Fruit fly (Drosophila melanogaster) whole organism, embryonic: ENCODE results near the gene net.

ENCODE experiments used
- Abd-B ChIP-seq: fragments of 200-800 bp; sonication (Bioruptor generic); optimal IDR thresholded peaks from 2 replicates; lab custom pipeline; 2018; ENCODE audit warnings: missing biosample characterization, mild to moderate bottlenecking, missing genetic modification characterization, moderate library complexity
- CG10321 ChIP-seq: fragments of 200-800 bp; sonication (Bioruptor generic); IDR thresholded peaks from 2 replicates; pipeline ENCODE4 v1.3.6; 2022; ENCODE audit warnings: missing biosample characterization, missing genetic modification characterization
- CG11093 ChIP-seq: fragments of 200-800 bp; sonication (Bioruptor generic); IDR thresholded peaks from 3 replicates; pipeline ENCODE4 v1.3.6; 2022; ENCODE audit warnings: missing biosample characterization, missing genetic modification characterization
- CG12299 ChIP-seq: fragments of 200-800 bp; sonication (Bioruptor generic); optimal IDR thresholded peaks from 2 replicates; lab custom pipeline; 2018; ENCODE audit warnings: missing biosample characterization, mild to moderate bottlenecking, missing genetic modification characterization
- CG12659 ChIP-seq: fragments of 200-800 bp; sonication (Bioruptor generic); optimal IDR thresholded peaks from 3 replicates; lab custom pipeline; 2017; ENCODE audit warnings: mild to moderate bottlenecking, missing biosample characterization, missing genetic modification reagents, missing genetic modification characterization
- CG15073 ChIP-seq: fragments of 200-800 bp; sonication (Bioruptor generic); optimal IDR thresholded peaks from 2 replicates; lab custom pipeline; 2016; ENCODE audit warnings: missing biosample characterization, missing genetic modification characterization
- CG1529 ChIP-seq: fragments of 200-800 bp; sonication (Bioruptor generic); optimal IDR thresholded peaks from 3 replicates; lab custom pipeline; 2018; ENCODE audit warnings: missing biosample characterization, missing genetic modification characterization
- CG15479 ChIP-seq: fragments of 200-800 bp; sonication (Bioruptor generic); optimal IDR thresholded peaks from 3 replicates; lab custom pipeline; 2019; ENCODE audit warnings: missing biosample characterization, mild to moderate bottlenecking, missing genetic modification characterization, moderate library complexity
- CG15514 ChIP-seq: fragments of 200-800 bp; sonication (Bioruptor generic); optimal IDR thresholded peaks from 3 replicates; lab custom pipeline; 2017; ENCODE audit warnings: missing biosample characterization, missing genetic modification characterization, mild to moderate bottlenecking, moderate library complexity, missing genetic modification reagents
- CG17802 ChIP-seq: fragments of 200-800 bp; sonication (Bioruptor generic); optimal IDR thresholded peaks from 2 replicates; lab custom pipeline; 2018; ENCODE audit warnings: missing biosample characterization, mild to moderate bottlenecking, missing genetic modification characterization, moderate library complexity
- CG18619 ChIP-seq: fragments of 200-800 bp; sonication (Bioruptor generic); optimal IDR thresholded peaks from 3 replicates; lab custom pipeline; 2017; ENCODE audit warnings: missing biosample characterization, mild to moderate bottlenecking, missing genetic modification characterization
- CG2678 ChIP-seq: fragments of 200-800 bp; sonication (Bioruptor generic); optimal IDR thresholded peaks from 3 replicates; lab custom pipeline; 2019; ENCODE audit warnings: missing biosample characterization, mild to moderate bottlenecking, missing genetic modification characterization, moderate library complexity
- CG3726 ChIP-seq: fragments of 200-800 bp; sonication (Bioruptor generic); IDR thresholded peaks from 3 replicates; pipeline ENCODE4, ENCODE4 v1.3.6; 2022; ENCODE audit warnings: missing biosample characterization, missing genetic modification characterization
- CG43689 ChIP-seq: fragments of 200-800 bp; sonication (Bioruptor generic); IDR thresholded peaks from 2 replicates; pipeline ENCODE4 v1.3.6; 2022; ENCODE audit warnings: missing biosample characterization, missing genetic modification characterization
- CG4617 ChIP-seq: fragments of 200-800 bp; sonication (Bioruptor generic); optimal IDR thresholded peaks from 3 replicates; lab custom pipeline; 2016; ENCODE audit warnings: missing biosample characterization, missing genetic modification characterization, borderline replicate concordance
- CG4854 ChIP-seq: fragments of 200-800 bp; sonication (Bioruptor generic); optimal IDR thresholded peaks from 2 replicates; lab custom pipeline; 2016; ENCODE audit warnings: missing biosample characterization, missing genetic modification characterization, inconsistent platforms
- CkIIα-i1 ChIP-seq: fragments of 200-800 bp; sonication (Bioruptor generic); IDR thresholded peaks from 2 replicates; pipeline ENCODE4 v1.3.6; 2022; ENCODE audit warnings: missing biosample characterization, missing genetic modification characterization
- D ChIP-seq, 2 experiments: fragments of 200-800 bp in 1 of 2; fragments of >200 bp in 1 of 2; sonication (Bioruptor generic) in 1 of 2; optimal IDR thresholded peaks; 2 replicates in 1 of 2; 3 replicates in 1 of 2; lab custom pipeline; 2017; ENCODE audit warnings: mild to moderate bottlenecking in 1 of 2, missing biosample characterization in 1 of 2, missing genetic modification characterization in 1 of 2, missing genetic modification reagents in 1 of 2
- E2f1 ChIP-seq: fragments of 200-800 bp; sonication (Bioruptor generic); IDR thresholded peaks from 2 replicates; pipeline ENCODE4 v1.3.6; 2022; ENCODE audit warnings: missing biosample characterization, missing genetic modification characterization
- Hand ChIP-seq: fragments of 200-800 bp; sonication (Bioruptor generic); optimal IDR thresholded peaks from 2 replicates; lab custom pipeline; 2017; ENCODE audit warnings: mild to moderate bottlenecking, missing biosample characterization, missing genetic modification reagents, missing genetic modification characterization
- Hr51 ChIP-seq, 2 experiments: fragments of 200-800 bp; sonication (Bioruptor generic); optimal IDR thresholded peaks; 2 replicates in 1 of 2; 3 replicates in 1 of 2; lab custom pipeline; 2016 to 2018; ENCODE audit warnings: missing biosample characterization in 2 of 2, missing genetic modification characterization in 2 of 2, mild to moderate bottlenecking in 1 of 2, moderate library complexity in 1 of 2
- Hr78 ChIP-seq, 2 experiments: fragments of 200-800 bp in 1 of 2; fragments of >200 bp in 1 of 2; sonication (Bioruptor generic) in 1 of 2; optimal IDR thresholded peaks; 2 replicates each; lab custom pipeline; 2017 to 2019; ENCODE audit warnings: missing biosample characterization in 2 of 2, missing genetic modification characterization in 2 of 2, mild to moderate bottlenecking in 1 of 2, moderate library complexity in 1 of 2
- Meics ChIP-seq: fragments of 200-800 bp; sonication (Bioruptor generic); optimal IDR thresholded peaks from 2 replicates; lab custom pipeline; 2017; ENCODE audit warnings: missing biosample characterization, mild to moderate bottlenecking, missing genetic modification characterization
- Mes4 ChIP-seq: fragments of 200-800 bp; sonication (Bioruptor generic); optimal IDR thresholded peaks from 2 replicates; lab custom pipeline; 2016; ENCODE audit warnings: missing biosample characterization, missing genetic modification characterization
- Sox100B ChIP-seq: fragments of 200-800 bp; sonication (Bioruptor generic); optimal IDR thresholded peaks from 3 replicates; lab custom pipeline; 2018; ENCODE audit warnings: missing biosample characterization, mild to moderate bottlenecking, missing genetic modification characterization
- Spps ChIP-seq: fragments of 200-800 bp; sonication (Bioruptor generic); optimal IDR thresholded peaks from 2 replicates; lab custom pipeline; 2018; ENCODE audit warnings: missing biosample characterization, mild to moderate bottlenecking, missing genetic modification characterization
- Xbp1 ChIP-seq: fragments of 200-800 bp; sonication (Bioruptor generic); optimal IDR thresholded peaks from 3 replicates; lab custom pipeline; 2016; ENCODE audit warnings: missing biosample characterization, mild to moderate bottlenecking, missing genetic modification characterization
- crp ChIP-seq, 2 experiments: fragments of 200-800 bp; sonication (Bioruptor generic); optimal IDR thresholded peaks; 2 replicates in 1 of 2; 3 replicates in 1 of 2; lab custom pipeline; 2017; ENCODE audit warnings: missing biosample characterization in 2 of 2, missing genetic modification characterization in 2 of 2, mild to moderate bottlenecking in 1 of 2, moderate library complexity in 1 of 2
- dan ChIP-seq: fragments of 200-800 bp; sonication (Bioruptor generic); IDR thresholded peaks from 2 replicates; pipeline ENCODE4 v1.3.6; 2022; ENCODE audit warnings: missing biosample characterization, missing genetic modification characterization
- dimm ChIP-seq: fragments of 200-800 bp; sonication (Bioruptor generic); IDR thresholded peaks from 2 replicates; pipeline ENCODE4 v1.3.6; 2022; ENCODE audit warnings: missing biosample characterization, missing genetic modification characterization
- fd3F ChIP-seq: fragments of 200-800 bp; sonication (Bioruptor generic); optimal IDR thresholded peaks from 2 replicates; lab custom pipeline; 2018; ENCODE audit warnings: missing biosample characterization, mild to moderate bottlenecking, missing genetic modification characterization, moderate library complexity
- gfzf ChIP-seq: fragments of 200-800 bp; sonication (Bioruptor generic); optimal IDR thresholded peaks from 2 replicates; lab custom pipeline; 2016; ENCODE audit warnings: missing biosample characterization, mild to moderate bottlenecking, missing genetic modification characterization, moderate library complexity
- grn ChIP-seq: fragments of 200-800 bp; sonication (Bioruptor generic); optimal IDR thresholded peaks from 3 replicates; lab custom pipeline; 2017; ENCODE audit warnings: missing biosample characterization, missing genetic modification characterization
- gsb-n ChIP-seq: fragments of 200-800 bp; sonication (Bioruptor generic); optimal IDR thresholded peaks from 3 replicates; lab custom pipeline; 2018; ENCODE audit warnings: missing biosample characterization, mild to moderate bottlenecking, missing genetic modification characterization
- hb ChIP-seq: fragments of 200-800 bp; sonication (Bioruptor generic); IDR thresholded peaks from 3 replicates; pipeline ENCODE4 v1.3.6; 2022; ENCODE audit warnings: missing biosample characterization, missing genetic modification characterization; ENCODE audit not compliant: partially characterized antibody
- ind ChIP-seq: fragments of 200-800 bp; sonication (Bioruptor generic); optimal IDR thresholded peaks from 3 replicates; lab custom pipeline; 2016; ENCODE audit warnings: missing biosample characterization, missing genetic modification characterization
- inv ChIP-seq: fragments of 200-800 bp; sonication (Bioruptor generic); IDR thresholded peaks from 2 replicates; pipeline ENCODE4 v1.3.6; 2022; ENCODE audit warnings: missing biosample characterization, missing genetic modification characterization; ENCODE audit not compliant: partially characterized antibody
- klu ChIP-seq: fragments of 200-800 bp; sonication (Bioruptor generic); IDR thresholded peaks from 2 replicates; pipeline ENCODE4 v1.3.6; 2022; ENCODE audit warnings: missing biosample characterization, missing genetic modification characterization
- lmd ChIP-seq: fragments of 200-800 bp; sonication (Bioruptor generic); IDR thresholded peaks from 2 replicates; pipeline ENCODE4 v1.3.6; 2022; ENCODE audit warnings: missing biosample characterization, missing genetic modification characterization
- mam ChIP-seq: fragments of 200-800 bp; sonication (Bioruptor generic); optimal IDR thresholded peaks from 3 replicates; lab custom pipeline; 2016; ENCODE audit warnings: missing biosample characterization, missing genetic modification characterization
- mirr ChIP-seq: fragments of 200-800 bp; sonication (Bioruptor generic); optimal IDR thresholded peaks from 3 replicates; lab custom pipeline; 2018; ENCODE audit warnings: missing biosample characterization, mild to moderate bottlenecking, missing genetic modification characterization
- psq ChIP-seq: fragments of 200-800 bp; sonication (Bioruptor generic); optimal IDR thresholded peaks from 2 replicates; lab custom pipeline; 2017; ENCODE audit warnings: missing biosample characterization, missing genetic modification characterization
- rib ChIP-seq: fragments of 200-800 bp; sonication (Bioruptor generic); IDR thresholded peaks from 2 replicates; pipeline ENCODE4 v1.3.6; 2022; ENCODE audit warnings: missing biosample characterization, missing genetic modification characterization
- ro ChIP-seq: fragments of 200-800 bp; sonication (Bioruptor generic); IDR thresholded peaks from 2 replicates; pipeline ENCODE4 v1.3.6; 2022; ENCODE audit warnings: missing biosample characterization, missing genetic modification characterization
- so ChIP-seq: fragments of 200-800 bp; sonication (Bioruptor generic); IDR thresholded peaks from 3 replicates; pipeline ENCODE4 v1.3.6; 2022; ENCODE audit warnings: missing biosample characterization, missing genetic modification characterization
- tap ChIP-seq: fragments of 200-800 bp; optimal IDR thresholded peaks from 3 replicates; lab custom pipeline; 2019; ENCODE audit warnings: missing biosample characterization, mild to moderate bottlenecking, missing genetic modification characterization, moderate library complexity
- toy ChIP-seq: fragments of 200-800 bp; sonication (Bioruptor generic); IDR thresholded peaks from 2 replicates; pipeline ENCODE4 v1.3.6; 2022; ENCODE audit warnings: missing biosample characterization, missing genetic modification characterization

net gene

dm6 chr2L:128977-129941 lies 42.1 kb upstream of the net start (continued):
- TF ChIP-seq CG18619 (GFP tag; lab: Kevin White, UChicago) (no peak), dan (GFP tag; lab: Robert Waterston, UW) (no peak), mirr (peak; percentile 78), CG3726 (GFP tag; lab: Robert Waterston, UW) (no peak), CG43689 (GFP tag; lab: Robert Waterston, UW) (no peak), CG4617 (no peak), Mes4 (peak; percentile 10), D (optimal IDR thresholded peaks at IDR 0.05; lab: Kevin White, UChicago) (no peak), D (GFP tag; optimal IDR thresholded peaks at IDR 0.05; lab: Kevin White, UChicago) (no peak), lmd (GFP tag; lab: Robert Waterston, UW) (no peak), CkIIα-i1 (GFP tag; lab: Robert Waterston, UW) (no peak), inv (GFP tag; lab: Robert Waterston, UW) (no peak), Sox100B (GFP tag; lab: Kevin White, UChicago) (no peak), CG12299 (tag; lab: Kevin White, UChicago) (peak; percentile 57), Xbp1 (GFP tag; lab: Kevin White, UChicago) (no peak), CG4854 (peak; percentile 9), ro (GFP tag; lab: Robert Waterston, UW) (no peak), Hr78 (GFP tag; optimal IDR thresholded peaks at IDR 0.05; lab: Kevin White, UChicago) (peak in 1 of 2 experiments; percentile 99), CG11093 (no peak), psq (GFP tag; lab: Kevin White, UChicago) (no peak), CG10321 (peak; percentile 97), gsb-n (tag; lab: Kevin White, UChicago) (no peak), fd3F (GFP tag; lab: Kevin White, UChicago) (no peak), hb (GFP tag; lab: Robert Waterston, UW) (no peak), so (GFP tag; lab: Robert Waterston, UW) (0 out of 3 replicates have a peak, but pooled peaks have one; percentile 18), CG12659 (GFP tag; lab: Kevin White, UChicago) (peak; percentile 60), klu (GFP tag; lab: Robert Waterston, UW) (0 out of 2 replicates have a peak, but pooled peaks have one; percentile 10), E2f1 (GFP tag; lab: Robert Waterston, UW) (no peak; the same call in 1 of the 2 replicates), gfzf (GFP tag; lab: Kevin White, UChicago) (no peak), crp (GFP tag; optimal IDR thresholded peaks at IDR 0.05; lab: Kevin White, UChicago) (peak in 1 of 2 experiments; percentile 0), CG15514 (GFP tag; lab: Kevin White, UChicago) (peak; percentile 72), Abd-B (GFP tag; lab: Kevin White, UChicago) (no peak), CG15479 (GFP tag; lab: Kevin White, UChicago) (no peak), CG15073 (no peak), CG1529 (GFP tag; lab: Kevin White, UChicago) (no peak), Hand (GFP tag; lab: Kevin White, UChicago) (peak; percentile 33), Hr51 (GFP tag; optimal IDR thresholded peaks at IDR 0.05; lab: Kevin White, UChicago) (no peak), mam (GFP tag; lab: Kevin White, UChicago) (no peak), Spps (tag; lab: Kevin White, UChicago) (no peak), ind (no peak), CG17802 (tag; lab: Kevin White, UChicago) (no peak), dimm (GFP tag; lab: Robert Waterston, UW) (no peak), grn (peak; percentile 90), Meics (GFP tag; lab: Kevin White, UChicago) (peak; percentile 39), tap (tag; lab: Kevin White, UChicago) (peak; percentile 8), CG2678 (tag; lab: Kevin White, UChicago) (peak; percentile 51), rib (peak; percentile 64; the same call in 1 of the 2 replicates), toy (GFP tag; lab: Robert Waterston, UW) (no peak)
